Fruit fly (Drosophila melanogaster) whole organism, embryonic: Measurements from ENCODE around the gene CG7275.

Experiments
- ATbp ChIP-seq: fragments of 200-800 bp; sonication (Bioruptor generic); optimal IDR thresholded peaks from 2 replicates; lab custom pipeline; 2017; ENCODE audit warnings: missing biosample characterization, mild to moderate bottlenecking, missing genetic modification characterization, missing genetic modification reagents
- Atf3 ChIP-seq: fragments of 200-800 bp; sonication (Bioruptor generic); optimal IDR thresholded peaks from 3 replicates; lab custom pipeline; 2016; ENCODE audit warnings: missing biosample characterization, missing genetic modification characterization
- Bdp1 ChIP-seq: fragments of 200-800 bp; sonication (Bioruptor generic); optimal IDR thresholded peaks from 3 replicates; lab custom pipeline; 2016; ENCODE audit warnings: missing biosample characterization, missing genetic modification characterization
- CG10209 ChIP-seq: fragments of 200-800 bp; sonication (Bioruptor generic); optimal IDR thresholded peaks from 3 replicates; lab custom pipeline; 2017; ENCODE audit warnings: missing biosample characterization, mild to moderate bottlenecking, missing genetic modification characterization, missing genetic modification reagents
- CG1024 ChIP-seq: fragments of 200-800 bp; sonication (Bioruptor generic); IDR thresholded peaks from 2 replicates; pipeline ENCODE4 v1.3.6; 2022; ENCODE audit warnings: missing biosample characterization, missing genetic modification characterization
- CG10274 ChIP-seq: fragments of 200-800 bp; sonication (Bioruptor generic); optimal IDR thresholded peaks from 3 replicates; lab custom pipeline; 2017; ENCODE audit warnings: missing biosample characterization, mild to moderate bottlenecking, missing genetic modification characterization
- CG10543 ChIP-seq: fragments of 200-800 bp; sonication (Bioruptor generic); optimal IDR thresholded peaks from 3 replicates; lab custom pipeline; 2017; ENCODE audit warnings: missing biosample characterization, mild to moderate bottlenecking, missing genetic modification characterization, moderate library complexity
- CG18262 ChIP-seq: fragments of 200-800 bp; optimal IDR thresholded peaks from 3 replicates; lab custom pipeline; 2019; ENCODE audit warnings: missing biosample characterization, mild to moderate bottlenecking, missing genetic modification characterization, moderate library complexity
- CG18476 ChIP-seq: fragments of 200-800 bp; sonication (Bioruptor generic); optimal IDR thresholded peaks from 2 replicates; lab custom pipeline; 2016; ENCODE audit warnings: missing biosample characterization, mild to moderate bottlenecking, missing genetic modification characterization
- CG18599 ChIP-seq: fragments of 200-800 bp; sonication (Bioruptor generic); optimal IDR thresholded peaks from 3 replicates; lab custom pipeline; 2017; ENCODE audit warnings: missing biosample characterization, missing genetic modification characterization, mild to moderate bottlenecking, moderate library complexity, missing genetic modification reagents
- CG2875 ChIP-seq: fragments of 200-800 bp; sonication (Bioruptor generic); optimal IDR thresholded peaks from 2 replicates; lab custom pipeline; 2017; ENCODE audit warnings: missing biosample characterization, mild to moderate bottlenecking, missing genetic modification characterization, missing genetic modification reagents
- CG30020 ChIP-seq: fragments of 200-800 bp; optimal IDR thresholded peaks from 2 replicates; lab custom pipeline; 2019; ENCODE audit warnings: missing biosample characterization, mild to moderate bottlenecking, missing genetic modification characterization, moderate library complexity
- CG31388 ChIP-seq: fragments of 200-800 bp; sonication (Bioruptor generic); optimal IDR thresholded peaks from 2 replicates; lab custom pipeline; 2016; ENCODE audit warnings: missing biosample characterization, missing genetic modification characterization
- CG3281 ChIP-seq: fragments of 200-800 bp; sonication (Bioruptor generic); optimal IDR thresholded peaks from 3 replicates; lab custom pipeline; 2017; ENCODE audit warnings: missing biosample characterization, mild to moderate bottlenecking, missing genetic modification characterization
- CG4282 ChIP-seq: fragments of 200-800 bp; sonication (Bioruptor generic); optimal IDR thresholded peaks from 2 replicates; lab custom pipeline; 2016; ENCODE audit warnings: missing biosample characterization, missing genetic modification characterization
- CG7963 ChIP-seq: fragments of 200-800 bp; sonication (Bioruptor generic); IDR thresholded peaks from 3 replicates; pipeline ENCODE4 v1.3.6; 2022; ENCODE audit warnings: missing biosample characterization, missing genetic modification characterization; ENCODE audit not compliant: partially characterized antibody
- CG8281 ChIP-seq: fragments of 200-800 bp; sonication (Bioruptor generic); optimal IDR thresholded peaks from 2 replicates; lab custom pipeline; 2018; ENCODE audit warnings: missing biosample characterization, mild to moderate bottlenecking, missing genetic modification characterization, moderate library complexity
- CG8944 ChIP-seq: fragments of 200-800 bp; sonication (Bioruptor generic); optimal IDR thresholded peaks from 3 replicates; lab custom pipeline; 2016; ENCODE audit warnings: missing biosample characterization, missing genetic modification characterization
- CG9215 ChIP-seq: fragments of 200-800 bp; sonication (Bioruptor generic); IDR thresholded peaks from 2 replicates; pipeline ENCODE4 v1.3.6; 2022; ENCODE audit warnings: missing biosample characterization, missing genetic modification characterization
- CG9437 ChIP-seq: fragments of 200-800 bp; sonication (Bioruptor generic); optimal IDR thresholded peaks from 2 replicates; lab custom pipeline; 2018; ENCODE audit warnings: missing biosample characterization, mild to moderate bottlenecking, missing genetic modification characterization
- CG9609 ChIP-seq: fragments of 200-800 bp; sonication (Bioruptor generic); optimal IDR thresholded peaks from 3 replicates; lab custom pipeline; 2016; ENCODE audit warnings: missing biosample characterization, missing genetic modification characterization
- Doc2 ChIP-seq: fragments of 200-800 bp; sonication (Bioruptor generic); IDR thresholded peaks from 2 replicates; pipeline ENCODE4 v1.3.6; 2022; ENCODE audit warnings: missing biosample characterization, missing genetic modification characterization
- Hr51 ChIP-seq, 2 experiments: fragments of 200-800 bp; sonication (Bioruptor generic); optimal IDR thresholded peaks; 2 replicates in 1 of 2; 3 replicates in 1 of 2; lab custom pipeline; 2016 to 2018; ENCODE audit warnings: missing biosample characterization in 2 of 2, missing genetic modification characterization in 2 of 2, mild to moderate bottlenecking in 1 of 2, moderate library complexity in 1 of 2
- Lhr ChIP-seq: fragments of 200-800 bp; sonication (Bioruptor generic); optimal IDR thresholded peaks from 3 replicates; lab custom pipeline; 2017; ENCODE audit warnings: mild to moderate bottlenecking, missing biosample characterization, missing genetic modification reagents, missing genetic modification characterization
- Nf-YC ChIP-seq: fragments of 200-800 bp; optimal IDR thresholded peaks from 3 replicates; lab custom pipeline; 2019; ENCODE audit warnings: missing biosample characterization, mild to moderate bottlenecking, missing genetic modification characterization, moderate library complexity
- Oli ChIP-seq: fragments of 200-800 bp; sonication (Bioruptor generic); optimal IDR thresholded peaks from 2 replicates; lab custom pipeline; 2018; ENCODE audit warnings: missing biosample characterization, mild to moderate bottlenecking, missing genetic modification characterization, moderate library complexity
- Trl ChIP-seq, 3 experiments: fragments of >200 bp in 2 of 3; fragments of 200-800 bp in 1 of 3; sonication (Bioruptor generic) in 1 of 3; optimal IDR thresholded peaks; 2 replicates in 1 of 3; 3 replicates in 2 of 3; lab custom pipeline; 2016 to 2017; ENCODE audit warnings: missing biosample characterization in 1 of 3, missing genetic modification characterization in 1 of 3
- ap ChIP-seq: fragments of 200-800 bp; sonication (Bioruptor generic); IDR thresholded peaks from 2 replicates; pipeline ENCODE4 v1.3.6; 2022; ENCODE audit warnings: missing biosample characterization, missing genetic modification characterization
- bowl ChIP-seq: fragments of 200-800 bp; sonication (Bioruptor generic); IDR thresholded peaks from 2 replicates; pipeline ENCODE4 v1.3.6; 2022; ENCODE audit warnings: missing biosample characterization, missing genetic modification characterization
- dati ChIP-seq: fragments of 200-800 bp; sonication (Bioruptor generic); IDR thresholded peaks from 2 replicates; pipeline ENCODE4 v1.3.6; 2022; ENCODE audit warnings: missing biosample characterization, missing genetic modification characterization
- dm ChIP-seq: fragments of 200-800 bp; sonication (Bioruptor generic); optimal IDR thresholded peaks from 3 replicates; lab custom pipeline; 2016; ENCODE audit warnings: missing biosample characterization, missing genetic modification characterization
- dmrt11E ChIP-seq: fragments of 200-800 bp; sonication (Bioruptor generic); optimal IDR thresholded peaks from 3 replicates; lab custom pipeline; 2018; ENCODE audit warnings: missing biosample characterization, mild to moderate bottlenecking, missing genetic modification characterization, moderate library complexity
- gcm2 ChIP-seq: fragments of 200-800 bp; sonication (Bioruptor generic); optimal IDR thresholded peaks from 2 replicates; lab custom pipeline; 2016; ENCODE audit warnings: missing biosample characterization, missing genetic modification characterization
- gfzf ChIP-seq: fragments of 200-800 bp; sonication (Bioruptor generic); optimal IDR thresholded peaks from 2 replicates; lab custom pipeline; 2016; ENCODE audit warnings: missing biosample characterization, mild to moderate bottlenecking, missing genetic modification characterization, moderate library complexity
- grau ChIP-seq: fragments of 200-800 bp; optimal IDR thresholded peaks from 3 replicates; lab custom pipeline; 2019; ENCODE audit warnings: missing biosample characterization, mild to moderate bottlenecking, missing genetic modification characterization, moderate library complexity
- hb ChIP-seq: fragments of 200-800 bp; sonication (Bioruptor generic); IDR thresholded peaks from 3 replicates; pipeline ENCODE4 v1.3.6; 2022; ENCODE audit warnings: missing biosample characterization, missing genetic modification characterization; ENCODE audit not compliant: partially characterized antibody
- ind ChIP-seq: fragments of 200-800 bp; sonication (Bioruptor generic); optimal IDR thresholded peaks from 3 replicates; lab custom pipeline; 2016; ENCODE audit warnings: missing biosample characterization, missing genetic modification characterization
- insv ChIP-seq, 2 experiments: fragments of 200-800 bp; sonication (Bioruptor generic); optimal IDR thresholded peaks; 3 replicates each; lab custom pipeline; 2016 to 2018; ENCODE audit warnings: missing biosample characterization in 2 of 2, missing genetic modification characterization in 2 of 2
- jumu ChIP-seq: fragments of 200-800 bp; sonication (Bioruptor generic); optimal IDR thresholded peaks from 3 replicates; lab custom pipeline; 2016; ENCODE audit warnings: missing biosample characterization, missing genetic modification characterization
- kay ChIP-seq: fragments of 200-800 bp; sonication (Bioruptor generic); optimal IDR thresholded peaks from 2 replicates; lab custom pipeline; 2016; ENCODE audit warnings: missing biosample characterization, missing genetic modification characterization
- ken ChIP-seq: fragments of 200-800 bp; sonication (Bioruptor generic); IDR thresholded peaks from 3 replicates; pipeline ENCODE4 v1.3.6; 2022; ENCODE audit warnings: missing biosample characterization, missing genetic modification characterization
- lmd ChIP-seq: fragments of 200-800 bp; sonication (Bioruptor generic); IDR thresholded peaks from 2 replicates; pipeline ENCODE4 v1.3.6; 2022; ENCODE audit warnings: missing biosample characterization, missing genetic modification characterization
- pan ChIP-seq, 4 experiments: fragments of >200 bp in 3 of 4; fragments of 200-800 bp in 1 of 4; sonication (Bioruptor generic) in 1 of 4; optimal IDR thresholded peaks in 3 of 4; IDR thresholded peaks in 1 of 4; 2 replicates each; pipeline versions ENCODE4 v1.3.6 to Lab custom; 2017 to 2022; ENCODE audit warnings: missing biosample characterization in 2 of 4, missing genetic modification characterization in 2 of 4, mixed read lengths in 1 of 4
- pho ChIP-seq: fragments of 200-800 bp; sonication (Bioruptor generic); optimal IDR thresholded peaks from 2 replicates; lab custom pipeline; 2016; ENCODE audit warnings: missing biosample characterization, missing genetic modification characterization
- ro ChIP-seq: fragments of 200-800 bp; sonication (Bioruptor generic); IDR thresholded peaks from 2 replicates; pipeline ENCODE4 v1.3.6; 2022; ENCODE audit warnings: missing biosample characterization, missing genetic modification characterization
- salm ChIP-seq: fragments of 200-800 bp; sonication (Bioruptor generic); optimal IDR thresholded peaks from 2 replicates; lab custom pipeline; 2018; ENCODE audit warnings: missing biosample characterization, mild to moderate bottlenecking, missing genetic modification characterization
- so ChIP-seq: fragments of 200-800 bp; sonication (Bioruptor generic); IDR thresholded peaks from 3 replicates; pipeline ENCODE4 v1.3.6; 2022; ENCODE audit warnings: missing biosample characterization, missing genetic modification characterization
- sug ChIP-seq: fragments of 200-800 bp; optimal IDR thresholded peaks from 2 replicates; lab custom pipeline; 2019; ENCODE audit warnings: missing biosample characterization, mild to moderate bottlenecking, missing genetic modification characterization, moderate library complexity
- tio ChIP-seq: fragments of 200-800 bp; sonication (Bioruptor generic); optimal IDR thresholded peaks from 2 replicates; lab custom pipeline; 2017; ENCODE audit warnings: missing biosample characterization, missing genetic modification characterization, inconsistent platforms
- trem ChIP-seq: fragments of 200-800 bp; optimal IDR thresholded peaks from 3 replicates; lab custom pipeline; 2019; ENCODE audit warnings: missing biosample characterization, mild to moderate bottlenecking, missing genetic modification characterization, moderate library complexity
- ttk ChIP-seq: fragments of 200-800 bp; sonication (Bioruptor generic); IDR thresholded peaks from 2 replicates; pipeline ENCODE4 v2.1.2; 2022; ENCODE audit warnings: missing biosample characterization, missing genetic modification characterization

CG7275 gene

DNA sequence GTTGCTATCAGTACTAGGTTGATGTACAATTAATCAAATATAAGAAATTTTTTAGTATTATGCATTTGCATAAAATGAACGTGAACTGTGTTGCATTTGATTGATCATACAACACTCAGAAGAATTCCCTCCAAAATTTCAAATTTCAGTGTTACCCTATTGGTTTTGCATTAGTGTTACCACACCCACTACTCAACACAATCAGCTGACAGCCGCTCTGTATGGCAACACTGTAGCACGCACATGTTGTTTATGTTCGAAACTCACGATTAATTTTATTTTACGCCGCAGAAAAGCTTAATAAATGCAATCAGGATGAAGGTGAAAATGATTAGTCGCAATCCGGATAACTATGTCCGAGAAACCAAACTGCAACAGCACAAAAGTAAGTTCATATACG, at the start of gene CG7275 (continued):
- TF ChIP-seq Oli (tag; lab: Kevin White, UChicago) (no peak), CG10274 (GFP tag; lab: Kevin White, UChicago) (no peak), pan (optimal IDR thresholded peaks at IDR 0.05; lab: Kevin White, UChicago) (no peak), pan (GFP tag; optimal IDR thresholded peaks at IDR 0.05 in 1 of 2, IDR thresholded peaks at IDR 0.05 in 1 of 2) (no peak), Hr51 (GFP tag; optimal IDR thresholded peaks at IDR 0.05; lab: Kevin White, UChicago) (no peak), dm (peak; percentile 95), CG4282 (GFP tag; lab: Kevin White, UChicago) (no peak), CG18476 (GFP tag; lab: Kevin White, UChicago) (no peak), tio (no peak), CG3281 (GFP tag; lab: Kevin White, UChicago) (peak; percentile 28), ro (GFP tag; lab: Robert Waterston, UW) (no peak), CG7963 (GFP tag; lab: Robert Waterston, UW) (no peak), hb (no peak), CG30020 (tag; lab: Kevin White, UChicago) (no peak), Nf-YC (tag; lab: Kevin White, UChicago) (no peak), CG2875 (GFP tag; lab: Kevin White, UChicago) (peak; percentile 3), bowl (GFP tag; lab: Robert Waterston, UW) (no peak), grau (tag; lab: Kevin White, UChicago) (no peak), ken (GFP tag; lab: Robert Waterston, UW) (no peak), lmd (no peak), CG8281 (tag; lab: Kevin White, UChicago) (no peak), salm (tag; lab: Kevin White, UChicago) (no peak), gfzf (GFP tag; lab: Kevin White, UChicago) (peak; percentile 26), so (no peak), ind (GFP tag; lab: Kevin White, UChicago) (no peak), jumu (GFP tag; lab: Kevin White, UChicago) (no peak), trem (tag; lab: Kevin White, UChicago) (peak; percentile 60), Bdp1 (GFP tag; lab: Kevin White, UChicago) (no peak), CG18599 (GFP tag; lab: Kevin White, UChicago) (no peak), pho (GFP tag; lab: Kevin White, UChicago) (no peak), Trl (optimal IDR thresholded peaks at IDR 0.05; lab: Kevin White, UChicago) (no peak), Trl (GFP tag; optimal IDR thresholded peaks at IDR 0.05; lab: Kevin White, UChicago) (no peak), CG10543 (GFP tag; lab: Kevin White, UChicago) (no peak), insv (GFP tag; optimal IDR thresholded peaks at IDR 0.05; lab: Kevin White, UChicago) (peak in 1 of 2 experiments; percentile 23), Lhr (GFP tag; lab: Kevin White, UChicago) (peak; percentile 42), gcm2 (GFP tag; lab: Kevin White, UChicago) (no peak), ATbp (no peak), dati (GFP tag; lab: Robert Waterston, UW) (no peak), sug (tag; lab: Kevin White, UChicago) (peak; percentile 18), CG9215 (GFP tag; lab: Robert Waterston, UW) (no peak), CG8944 (GFP tag; lab: Kevin White, UChicago) (no peak), CG18262 (tag; lab: Kevin White, UChicago) (no peak), ttk (GFP tag; lab: Robert Waterston, UW) (no peak), CG9609 (GFP tag; lab: Kevin White, UChicago) (no peak), CG9437 (GFP tag; lab: Kevin White, UChicago) (no peak), CG1024 (GFP tag; lab: Robert Waterston, UW) (no peak), CG31388 (no peak), Atf3 (GFP tag; lab: Kevin White, UChicago) (no peak), dmrt11E (tag; lab: Kevin White, UChicago) (no peak), CG10209 (no peak), Doc2 (GFP tag; lab: Robert Waterston, UW) (no peak), kay (GFP tag; lab: Kevin White, UChicago) (no peak), ap (GFP tag; lab: Robert Waterston, UW) (no peak)
